Fruit fly (Drosophila melanogaster) whole organism, adult: ENCODE data around the gene EMC2A.
"Not testable (repeated sequence)": the region's sequence is repeated elsewhere in the genome, so short reads cannot be mapped to it uniquely, and the experiment has no call there.

Experiments
- CG11617 ChIP-seq: fragments of 200-800 bp; sonication (Bioruptor generic); optimal IDR thresholded peaks from 2 replicates; lab custom pipeline; 2017; ENCODE audit warnings: mild to moderate bottlenecking, missing biosample characterization, missing genetic modification reagents, missing genetic modification characterization
- CG12768 ChIP-seq: fragments of 200-800 bp; sonication (Bioruptor generic); optimal IDR thresholded peaks from 2 replicates; lab custom pipeline; 2017; ENCODE audit warnings: missing biosample characterization, missing genetic modification characterization, mild to moderate bottlenecking, moderate library complexity, missing genetic modification reagents
- CG14711 ChIP-seq: fragments of 200-800 bp; sonication (Bioruptor generic); optimal IDR thresholded peaks from 2 replicates; lab custom pipeline; 2018; ENCODE audit warnings: missing biosample characterization, mild to moderate bottlenecking, missing genetic modification characterization, moderate library complexity
- CG1620 ChIP-seq: fragments of 200-800 bp; sonication (Bioruptor generic); optimal IDR thresholded peaks from 2 replicates; lab custom pipeline; 2016; ENCODE audit warnings: missing biosample characterization, missing genetic modification characterization
- CG33017 ChIP-seq: fragments of 200-800 bp; sonication (Bioruptor generic); optimal IDR thresholded peaks from 2 replicates; lab custom pipeline; 2018; ENCODE audit warnings: missing biosample characterization, mild to moderate bottlenecking, missing genetic modification characterization, moderate library complexity
- CG5204 ChIP-seq: fragments of 200-800 bp; sonication (Bioruptor generic); optimal IDR thresholded peaks from 2 replicates; lab custom pipeline; 2016; ENCODE audit warnings: missing biosample characterization, missing genetic modification characterization
- CG7045 ChIP-seq: fragments of 200-800 bp; sonication (Bioruptor generic); optimal IDR thresholded peaks from 2 replicates; lab custom pipeline; 2017; ENCODE audit warnings: missing biosample characterization, mild to moderate bottlenecking, missing genetic modification characterization
- CG7101 ChIP-seq: fragments of 200-800 bp; sonication (Bioruptor generic); optimal IDR thresholded peaks from 2 replicates; lab custom pipeline; 2018; ENCODE audit warnings: missing biosample characterization, mild to moderate bottlenecking, missing genetic modification characterization, moderate library complexity
- Clk ChIP-seq: fragments of 200-800 bp; sonication (Bioruptor generic); optimal IDR thresholded peaks from 2 replicates; lab custom pipeline; 2017; ENCODE audit warnings: missing biosample characterization, missing genetic modification characterization
- Crg-1 ChIP-seq: fragments of 200-800 bp; sonication (Bioruptor generic); optimal IDR thresholded peaks from 2 replicates; lab custom pipeline; 2016; ENCODE audit warnings: missing biosample characterization, missing genetic modification characterization
- Hr96 ChIP-seq: fragments of 200-800 bp; sonication (Bioruptor generic); optimal IDR thresholded peaks from 2 replicates; lab custom pipeline; 2016; ENCODE audit warnings: missing biosample characterization, missing genetic modification characterization
- Mnt ChIP-seq: fragments of 200-800 bp; sonication (Bioruptor generic); optimal IDR thresholded peaks from 2 replicates; lab custom pipeline; 2016; ENCODE audit warnings: missing biosample characterization, mild to moderate bottlenecking, missing genetic modification characterization
- bab1 ChIP-seq: fragments of 200-800 bp; sonication (Bioruptor generic); optimal IDR thresholded peaks from 3 replicates; lab custom pipeline; 2019; ENCODE audit warnings: missing biosample characterization, mild to moderate bottlenecking, missing genetic modification characterization, moderate library complexity
- cic ChIP-seq: fragments of 200-800 bp; sonication (Bioruptor generic); optimal IDR thresholded peaks from 2 replicates; lab custom pipeline; 2017; ENCODE audit warnings: missing biosample characterization, mild to moderate bottlenecking, missing genetic modification characterization, moderate library complexity
- cnc ChIP-seq, 2 experiments: fragments of >200 bp; optimal IDR thresholded peaks; 2 replicates each; lab custom pipeline; 2017
- kay ChIP-seq: fragments of 200-800 bp; sonication (Bioruptor generic); peaks from one replicate; lab custom pipeline; 2016; ENCODE audit warnings: missing biosample characterization, missing genetic modification characterization, borderline replicate concordance
- ovo ChIP-seq: fragments of 200-800 bp; sonication (Bioruptor generic); optimal IDR thresholded peaks from 2 replicates; lab custom pipeline; 2016; ENCODE audit warnings: missing biosample characterization, missing genetic modification characterization
- pad ChIP-seq: fragments of 200-800 bp; sonication (Bioruptor generic); optimal IDR thresholded peaks from 3 replicates; lab custom pipeline; 2017; ENCODE audit warnings: missing biosample characterization, missing genetic modification characterization, mild to moderate bottlenecking, moderate library complexity, missing genetic modification reagents
- tj ChIP-seq: fragments of 200-800 bp; sonication (Bioruptor generic); optimal IDR thresholded peaks from 3 replicates; lab custom pipeline; 2017; ENCODE audit warnings: missing biosample characterization, mild to moderate bottlenecking, missing genetic modification characterization, moderate library complexity
- toe ChIP-seq: fragments of 200-800 bp; sonication (Bioruptor generic); optimal IDR thresholded peaks from 2 replicates; lab custom pipeline; 2016; ENCODE audit warnings: missing biosample characterization, missing genetic modification characterization

EMC2A gene

dm6 chr3R:16992716-16993115, 3.2 kb downstream of the EMC2A start, which contains the start of gene CG31274:
CG31274 (plus strand) TSS chr3R:16993016.
- not testable (repeated sequence) for TF ChIP-seq cnc (optimal IDR thresholded peaks at IDR 0.05; lab: Kevin White, UChicago); CG11617 (GFP tag; lab: Kevin White, UChicago); CG7101 (tag; lab: Kevin White, UChicago)

dm6 chr3R:16991781-16992180, 4.1 kb downstream of the EMC2A start, which contains the start of gene EMC2B:
EMC2B (minus strand) TSS chr3R:16991878.
- no peak for TF ChIP-seq CG7045 (GFP tag; lab: Kevin White, UChicago)
- TF ChIP-seq cnc (optimal IDR thresholded peaks at IDR 0.05; lab: Kevin White, UChicago), result no peak
- TF ChIP-seq toe (GFP tag; lab: Kevin White, UChicago), result peak; percentile 43
- no peak for TF ChIP-seq tj
- TF ChIP-seq CG14711 (tag; lab: Kevin White, UChicago), result peak; percentile 37
- no peak for TF ChIP-seq kay (GFP tag; lab: Kevin White, UChicago)
- no peak for TF ChIP-seq Crg-1 (GFP tag; lab: Kevin White, UChicago)
- TF ChIP-seq pad (GFP tag; lab: Kevin White, UChicago), result peak; percentile 4
- peak; percentile 23 for TF ChIP-seq CG12768 (GFP tag; lab: Kevin White, UChicago)
- TF ChIP-seq CG5204, result peak; percentile 52
- TF ChIP-seq cic, result no peak
- no peak for TF ChIP-seq Clk
- peak; percentile 5 for TF ChIP-seq CG1620 (GFP tag; lab: Kevin White, UChicago)
- TF ChIP-seq Mnt (GFP tag; lab: Kevin White, UChicago), result peak; percentile 24
- no peak for TF ChIP-seq CG11617 (GFP tag; lab: Kevin White, UChicago)
- TF ChIP-seq CG33017 (tag; lab: Kevin White, UChicago), result peak; percentile 57
- peak; percentile 52 for TF ChIP-seq CG7101 (tag; lab: Kevin White, UChicago)
- TF ChIP-seq ovo (GFP tag; lab: Kevin White, UChicago), result peak; percentile 70
- peak; percentile 60 for TF ChIP-seq bab1 (GFP tag; lab: Kevin White, UChicago)
- peak; percentile 54 for TF ChIP-seq Hr96 (GFP tag; lab: Kevin White, UChicago)

- TF ChIP-seq kay, CG1620, toe (GFP tag; lab: Kevin White, UChicago): not testable (repeated sequence)
These were observed 7.4 kb downstream of the EMC2A start, which contains the start of gene MESK4 for dm6 chr3R:16988514-16988913. MESK4 (plus strand) TSS chr3R:16988814.

- TF ChIP-seq Mnt (GFP tag; lab: Kevin White, UChicago), result no peak
- peak; percentile 12 for TF ChIP-seq cic
- no peak for TF ChIP-seq CG33017 (tag; lab: Kevin White, UChicago)
These were observed 8.0 kb downstream of the EMC2A start for dm6 chr3R:16987924-16988298.

- peak; percentile 21 for TF ChIP-seq tj
- TF ChIP-seq CG14711 (tag; lab: Kevin White, UChicago), result no peak
- peak; percentile 88 for TF ChIP-seq CG12768 (GFP tag; lab: Kevin White, UChicago)
- TF ChIP-seq kay (GFP tag; lab: Kevin White, UChicago), result peak; percentile 82
- TF ChIP-seq ovo (GFP tag; lab: Kevin White, UChicago), result peak; percentile 56
- peak; percentile 24 for TF ChIP-seq toe (GFP tag; lab: Kevin White, UChicago)
- no peak for TF ChIP-seq Clk
- no peak for TF ChIP-seq Hr96 (GFP tag; lab: Kevin White, UChicago)
- TF ChIP-seq CG33017 (tag; lab: Kevin White, UChicago), result peak; percentile 3
- peak; percentile 63 for TF ChIP-seq Mnt (GFP tag; lab: Kevin White, UChicago)
- TF ChIP-seq cic, result peak; percentile 95
- no peak for TF ChIP-seq bab1 (GFP tag; lab: Kevin White, UChicago)
- TF ChIP-seq pad (GFP tag; lab: Kevin White, UChicago), result peak; percentile 94
These were observed 8.5 kb downstream of the EMC2A start, which contains the start of gene CG18622 for dm6 chr3R:16987220-16987923. CG18622 (minus strand) TSS chr3R:16987732.

dm6 chr3R:16986181-16987074, 9.4 kb downstream of the EMC2A start:
- TF ChIP-seq CG7101 (tag; lab: Kevin White, UChicago) (peak; percentile 95), CG7045 (GFP tag; lab: Kevin White, UChicago) (peak; percentile 98), CG5204 (peak; percentile 97), CG14711 (tag; lab: Kevin White, UChicago) (peak; percentile 86), CG12768 (GFP tag; lab: Kevin White, UChicago) (peak; percentile 94), CG1620 (GFP tag; lab: Kevin White, UChicago) (peak; percentile 89), kay (GFP tag; lab: Kevin White, UChicago) (peak; percentile 87), Hr96 (GFP tag; lab: Kevin White, UChicago) (peak; percentile 98), Clk (peak; percentile 94), Crg-1 (GFP tag; lab: Kevin White, UChicago) (peak; percentile 94), cnc (optimal IDR thresholded peaks at IDR 0.05; lab: Kevin White, UChicago) (no peak), CG11617 (GFP tag; lab: Kevin White, UChicago) (peak; percentile 94), ovo (GFP tag; lab: Kevin White, UChicago) (peak; percentile 66), tj (peak; percentile 88), pad (GFP tag; lab: Kevin White, UChicago) (peak; percentile 88), bab1 (GFP tag; lab: Kevin White, UChicago) (peak; percentile 88), CG33017 (tag; lab: Kevin White, UChicago) (peak; percentile 96), cic (peak; percentile 98), toe (GFP tag; lab: Kevin White, UChicago) (peak; percentile 94), Mnt (GFP tag; lab: Kevin White, UChicago) (peak; percentile 92)
